Worm (Caenorhabditis elegans) whole organism, young adult: ENCODE measurements around the gene sto-4.

Experiments used
- D2030.7 ChIP-seq: fragments of 200-800 bp; sonication (Bioruptor generic); IDR thresholded peaks from 2 replicates; pipeline ENCODE4 v1.3.6; 2022; ENCODE audit warnings: missing genetic modification reagents, missing genetic modification characterization, missing compliant biosample characterization
- F23B12.7 ChIP-seq: sonication (generic microtip); optimal IDR thresholded peaks from 2 replicates; lab custom pipeline; 2017; ENCODE audit warnings: missing genetic modification characterization, mild to moderate bottlenecking, missing compliant biosample characterization, antibody characterized with exemption, moderate library complexity; ENCODE audit not compliant: insufficient read depth
- Y79H2A.3 ChIP-seq: fragments of 200-800 bp; sonication (Bioruptor generic); conservative IDR thresholded peaks from 2 replicates; pipeline ENCODE4 v1.3.6; 2022; ENCODE audit warnings: missing genetic modification reagents, missing genetic modification characterization, missing compliant biosample characterization
- athp-1 ChIP-seq: sonication (generic microtip); optimal IDR thresholded peaks from 2 replicates; lab custom pipeline; 2017; ENCODE audit warnings: mild to moderate bottlenecking, missing genetic modification characterization, missing compliant biosample characterization
- ceh-91 ChIP-seq: fragments of 200-800 bp; sonication (Bioruptor generic); IDR thresholded peaks from 2 replicates; pipeline ENCODE4 v1.3.6; 2022; ENCODE audit warnings: missing genetic modification reagents, missing genetic modification characterization, missing compliant biosample characterization
- lin-35 ChIP-seq, 3 experiments: fragments of 150-350 bp in 2 of 3; sonication (generic microtip) in 1 of 3; optimal IDR thresholded peaks; 2 replicates each; lab custom pipeline; 2014 to 2018; ENCODE audit warnings: missing biosample characterization in 3 of 3, missing genetic modification characterization in 3 of 3, missing genetic modification reagents in 3 of 3
- madf-6 ChIP-seq: fragments of 200-800 bp; sonication (Bioruptor generic); IDR thresholded peaks from 2 replicates; pipeline ENCODE4 v1.3.6; 2022; ENCODE audit warnings: missing genetic modification reagents, missing genetic modification characterization, missing compliant biosample characterization
- nhr-179 ChIP-seq: sonication (generic microtip); optimal IDR thresholded peaks from 2 replicates; lab custom pipeline; 2016; ENCODE audit warnings: mild to moderate bottlenecking, missing genetic modification characterization, missing compliant biosample characterization
- nhr-90 ChIP-seq: sonication (generic microtip); optimal IDR thresholded peaks from 2 replicates; lab custom pipeline; 2016; ENCODE audit warnings: missing genotype, mild to moderate bottlenecking, missing genetic modification characterization, missing compliant biosample characterization
- pbrm-1 ChIP-seq: fragments of 200-800 bp; sonication (Bioruptor generic); IDR thresholded peaks from 2 replicates; pipeline ENCODE4 v1.3.6; 2022; ENCODE audit warnings: missing genetic modification reagents, missing genetic modification characterization, missing compliant biosample characterization
- pha-4 ChIP-seq: fragments of 150-350 bp; sonication (generic microtip); optimal IDR thresholded peaks from 2 replicates; lab custom pipeline; 2014; ENCODE audit warnings: missing biosample characterization, missing genetic modification reagents, missing genetic modification characterization
- rec-8 ChIP-seq, 2 experiments: sonication (generic microtip); optimal IDR thresholded peaks; 2 replicates each; lab custom pipeline; 2016; ENCODE audit warnings: mild to moderate bottlenecking in 2 of 2, missing genetic modification characterization in 2 of 2, missing genetic modification reagents in 2 of 2, missing genotype in 2 of 2, missing biosample characterization in 1 of 2, missing compliant biosample characterization in 1 of 2, moderate library complexity in 1 of 2
- unc-62 ChIP-seq: fragments of 150-350 bp; optimal IDR thresholded peaks from 2 replicates; lab custom pipeline; 2014; ENCODE audit warnings: missing biosample characterization, missing genetic modification reagents, missing genetic modification characterization
- ztf-25 ChIP-seq: fragments of 200-800 bp; sonication (Bioruptor generic); IDR thresholded peaks from 2 replicates; pipeline ENCODE4 v1.3.6; 2022; ENCODE audit warnings: missing genetic modification reagents, missing genetic modification characterization, missing compliant biosample characterization

- TF ChIP-seq athp-1 (tag; lab: Kevin White, UChicago) (no peak), Y79H2A.3 (GFP tag; lab: Robert Waterston, UW) (no peak), madf-6 (GFP tag; lab: Robert Waterston, UW) (no peak), D2030.7 (GFP tag; lab: Robert Waterston, UW) (no peak), pha-4 (tag; lab: Kevin White, UChicago) (no peak), ceh-91 (GFP tag; lab: Robert Waterston, UW) (no peak), unc-62 (GFP tag; lab: Kevin White, UChicago) (no peak), F23B12.7 (tag; lab: Kevin White, UChicago) (no peak), rec-8 (tag; optimal IDR thresholded peaks at IDR 0.05; lab: Kevin White, UChicago) (no peak), nhr-90 (no peak), pbrm-1 (GFP tag; lab: Robert Waterston, UW) (no peak), ztf-25 (no peak), lin-35 (GFP tag; optimal IDR thresholded peaks at IDR 0.05; lab: Kevin White, UChicago) (no peak), nhr-179 (tag; lab: Kevin White, UChicago) (no peak)
Observed at ce11 chrX:11607500-11607823, 36.5 kb upstream of the sto-4 start.
